Fruit fly (Drosophila melanogaster): ENCODE data around the gene Tg.
A peak's percentile ranks its signal among the peaks of the same experiment; 100 is the strongest.

Gene Tg

dm6 chr2L:8040872-8041271 lies 29.7 kb downstream of the Tg start, which contains the start of gene CCDC53:
Gene CCDC53, plus strand, starts transcription at chr2L:8041106.
- no peak for TF ChIP-seq CTCF (optimal IDR thresholded peaks at IDR 0.05)
- no peak for TF ChIP-seq CG8478 (optimal IDR thresholded peaks at IDR 0.05)

DNA sequence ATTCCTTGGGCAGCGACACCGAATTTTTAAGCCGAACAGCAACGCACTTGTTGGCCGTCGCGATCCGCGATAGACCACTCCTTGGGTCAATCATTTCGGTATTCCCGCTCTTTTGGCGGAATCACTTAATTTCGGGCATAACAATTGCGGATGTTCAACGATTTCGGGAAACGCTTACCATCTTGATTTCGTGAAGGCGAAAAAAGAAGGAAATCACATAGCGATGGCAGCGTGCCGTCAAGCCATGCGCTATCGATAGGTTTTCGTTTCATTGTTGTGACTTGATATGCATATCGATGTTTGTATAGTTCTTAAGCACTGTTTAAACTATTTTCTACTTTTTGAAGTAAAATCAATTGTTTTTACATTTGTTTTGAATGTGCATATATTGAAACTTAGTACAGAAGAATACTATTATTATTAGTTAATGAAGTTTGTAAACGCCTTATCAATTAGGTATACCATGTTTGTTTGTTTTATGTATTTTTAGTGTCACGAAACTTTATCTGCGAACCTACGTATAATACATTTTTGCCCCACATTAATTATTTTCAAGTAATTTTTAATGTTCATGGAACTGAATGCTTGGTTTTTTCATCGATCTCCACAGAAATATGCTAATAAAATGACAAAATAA lies 31.6 kb downstream of the Tg start, which contains the start of gene RpL36A:
Gene RpL36A (minus strand): TSS at position 265 of the 637 bp plus-strand sequence.
- TF ChIP-seq CG8478 (optimal IDR thresholded peaks at IDR 0.05) (no peak), CTCF (optimal IDR thresholded peaks at IDR 0.05) (peak in 1 of 2 experiments; percentile 19)

DNA sequence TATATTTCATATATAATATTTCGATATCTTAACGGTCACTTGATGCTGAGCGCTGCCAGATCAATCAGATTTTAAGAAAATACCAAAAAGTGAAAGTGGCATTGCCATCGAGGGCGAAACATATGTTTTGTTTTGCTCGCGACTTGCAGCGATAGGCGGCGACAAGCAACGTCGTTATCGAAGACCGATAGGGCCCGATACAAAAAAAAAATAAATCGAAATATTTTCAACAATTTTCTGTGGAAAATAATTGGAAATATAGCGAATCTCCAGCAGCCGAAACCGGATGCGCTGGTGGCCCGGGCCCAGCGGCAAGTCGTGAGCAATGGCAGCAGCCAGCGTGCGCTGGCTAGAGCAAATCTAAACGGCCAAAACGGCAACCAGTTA lies 32.1 kb downstream of the Tg start, which contains the start of gene Megf8:
Gene Megf8 (plus strand): TSS at position 190 of the 387 bp plus-strand sequence.
- TF ChIP-seq CG8478 (optimal IDR thresholded peaks at IDR 0.05) (no peak), CTCF (optimal IDR thresholded peaks at IDR 0.05) (no peak)

DNA sequence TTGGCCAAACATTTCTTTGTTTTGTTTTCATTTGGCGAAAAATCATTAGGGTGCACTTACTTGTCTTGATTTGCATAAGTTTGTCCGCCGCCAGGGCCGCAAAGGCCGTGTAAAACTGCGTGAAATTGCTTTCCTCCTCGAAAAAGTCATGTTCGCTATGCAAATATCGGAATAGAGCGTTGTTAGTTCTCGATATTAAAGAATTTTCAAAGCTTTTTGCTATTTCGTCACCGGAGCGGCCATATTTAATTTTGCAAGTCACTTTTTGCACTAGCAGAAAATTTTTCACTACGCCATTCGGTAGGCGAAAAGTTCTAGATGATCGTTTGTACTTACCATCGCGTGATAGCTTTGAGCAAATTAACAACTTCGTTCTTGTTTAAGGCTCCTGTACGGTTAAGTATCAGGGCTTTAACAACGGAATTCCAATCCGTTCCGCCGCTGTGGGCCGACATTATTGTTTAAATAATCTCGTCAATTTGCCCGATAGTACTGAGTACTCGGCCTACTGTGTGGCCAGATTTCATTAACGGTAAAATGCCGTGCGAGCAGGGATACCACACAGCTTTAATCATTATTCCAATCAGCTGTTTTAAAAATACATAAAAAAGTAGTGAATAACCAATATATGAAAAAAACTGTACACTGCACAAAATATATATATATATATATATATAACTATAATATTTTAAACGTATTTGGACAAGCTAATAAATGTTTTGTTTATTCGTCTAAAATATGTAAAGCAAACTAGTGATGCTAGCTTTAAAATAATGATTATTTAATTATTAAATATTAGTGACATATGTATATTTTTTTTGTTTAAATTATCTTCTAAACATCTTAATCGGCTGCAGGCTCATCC lies 60.1 kb downstream of the Tg start, which contains the start of gene poe:
Gene poe (minus strand): TSS at position 513 of the 865 bp plus-strand sequence.
- TF ChIP-seq CG8478 (optimal IDR thresholded peaks at IDR 0.05): no peak
- TF ChIP-seq CTCF (optimal IDR thresholded peaks at IDR 0.05): no peak

DNA sequence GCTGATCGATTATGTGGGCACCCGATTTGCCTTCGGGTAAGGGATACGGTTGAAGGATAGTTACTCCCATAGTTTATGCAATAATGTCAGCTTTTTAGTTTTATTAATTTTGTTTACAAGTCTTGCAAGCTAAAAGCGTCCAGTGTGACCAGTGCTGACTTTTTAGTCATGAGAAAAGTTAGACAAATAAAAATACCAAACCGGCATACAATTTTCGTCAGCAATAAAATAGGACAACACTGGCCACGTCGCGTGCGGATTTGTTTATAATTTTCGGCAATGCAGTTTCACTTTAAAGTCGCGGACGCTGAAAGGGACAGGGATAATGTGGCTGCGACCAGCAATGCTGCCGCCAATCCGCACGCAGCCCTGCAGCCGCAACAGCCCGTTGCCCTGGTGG lies 61.5 kb downstream of the Tg start, which contains the start of the genes MED20 and Trf:
Gene MED20 (minus strand): TSS at position 157 of the 400 bp plus-strand sequence.
Gene Trf (plus strand): TSS at position 204 of the 400 bp plus-strand sequence.
- no peak for TF ChIP-seq CG8478 (optimal IDR thresholded peaks at IDR 0.05)
- peak in 1 of 2 experiments; percentile 7 for TF ChIP-seq CTCF (optimal IDR thresholded peaks at IDR 0.05)

Data from S2 (cell line).